Fruit fly (Drosophila melanogaster) whole organism, embryonic: ENCODE data around the gene CG14657.

Experiments
- Ada2b ChIP-seq: fragments of 200-800 bp; sonication (Bioruptor generic); IDR thresholded peaks from 2 replicates; pipeline ENCODE4 v1.3.6; 2022; ENCODE audit warnings: missing biosample characterization, missing genetic modification characterization
- Awh ChIP-seq: fragments of 200-800 bp; sonication (Bioruptor generic); IDR thresholded peaks from 2 replicates; pipeline ENCODE4, ENCODE4 v1.3.6; 2022; ENCODE audit warnings: missing biosample characterization, missing genetic modification characterization
- BEAF-32 ChIP-seq: fragments of 200-800 bp; sonication (Bioruptor generic); optimal IDR thresholded peaks from 3 replicates; lab custom pipeline; 2017; ENCODE audit warnings: missing biosample characterization, missing genetic modification characterization, mild to moderate bottlenecking, moderate library complexity, missing genetic modification reagents
- CG10209 ChIP-seq: fragments of 200-800 bp; sonication (Bioruptor generic); optimal IDR thresholded peaks from 3 replicates; lab custom pipeline; 2017; ENCODE audit warnings: missing biosample characterization, mild to moderate bottlenecking, missing genetic modification characterization, missing genetic modification reagents
- CG11695 ChIP-seq: fragments of 200-800 bp; sonication (Bioruptor generic); IDR thresholded peaks from 3 replicates; pipeline ENCODE4 v1.3.6; 2022; ENCODE audit warnings: missing biosample characterization, missing genetic modification characterization
- CG12155 ChIP-seq: fragments of 200-800 bp; sonication (Bioruptor generic); optimal IDR thresholded peaks from 3 replicates; lab custom pipeline; 2016; ENCODE audit warnings: missing biosample characterization, missing genetic modification characterization
- CG12219 ChIP-seq: fragments of 200-800 bp; sonication (Bioruptor generic); optimal IDR thresholded peaks from 3 replicates; lab custom pipeline; 2018; ENCODE audit warnings: missing biosample characterization, mild to moderate bottlenecking, missing genetic modification characterization
- CG13775 ChIP-seq: fragments of 200-800 bp; sonication (Bioruptor generic); optimal IDR thresholded peaks from 3 replicates; lab custom pipeline; 2017; ENCODE audit warnings: missing biosample characterization, mild to moderate bottlenecking, missing genetic modification characterization
- CG14860 ChIP-seq: fragments of 200-800 bp; sonication (Bioruptor generic); IDR thresholded peaks from 3 replicates; pipeline ENCODE4 v1.3.6; 2022; ENCODE audit warnings: missing biosample characterization, missing genetic modification characterization; ENCODE audit not compliant: partially characterized antibody
- CG17829 ChIP-seq: fragments of 200-800 bp; optimal IDR thresholded peaks from 2 replicates; lab custom pipeline; 2019; ENCODE audit warnings: missing biosample characterization, mild to moderate bottlenecking, missing genetic modification characterization, moderate library complexity
- CG2120 ChIP-seq: fragments of 200-800 bp; sonication (Bioruptor generic); optimal IDR thresholded peaks from 3 replicates; lab custom pipeline; 2016; ENCODE audit warnings: missing biosample characterization, missing genetic modification characterization
- CG30020 ChIP-seq: fragments of 200-800 bp; optimal IDR thresholded peaks from 2 replicates; lab custom pipeline; 2019; ENCODE audit warnings: missing biosample characterization, mild to moderate bottlenecking, missing genetic modification characterization, moderate library complexity
- CG31365 ChIP-seq: fragments of 200-800 bp; sonication (Bioruptor generic); optimal IDR thresholded peaks from 2 replicates; lab custom pipeline; 2018; ENCODE audit warnings: missing biosample characterization, mild to moderate bottlenecking, missing genetic modification characterization
- CG6254 ChIP-seq: fragments of 200-800 bp; sonication (Bioruptor generic); optimal IDR thresholded peaks from 3 replicates; lab custom pipeline; 2017; ENCODE audit warnings: mild to moderate bottlenecking, missing biosample characterization, missing genetic modification reagents, missing genetic modification characterization
- CG6765 ChIP-seq: fragments of 200-800 bp; sonication (Bioruptor generic); optimal IDR thresholded peaks from 3 replicates; lab custom pipeline; 2017; ENCODE audit warnings: missing biosample characterization, mild to moderate bottlenecking, missing genetic modification characterization
- CG6791 ChIP-seq: fragments of 200-800 bp; sonication (Bioruptor generic); IDR thresholded peaks from 3 replicates; pipeline ENCODE4 v1.3.6; 2022; ENCODE audit warnings: missing biosample characterization, missing genetic modification characterization; ENCODE audit not compliant: partially characterized antibody
- CG9437 ChIP-seq: fragments of 200-800 bp; sonication (Bioruptor generic); optimal IDR thresholded peaks from 2 replicates; lab custom pipeline; 2018; ENCODE audit warnings: missing biosample characterization, mild to moderate bottlenecking, missing genetic modification characterization
- CoRest ChIP-seq: fragments of 200-800 bp; sonication (Bioruptor generic); optimal IDR thresholded peaks from 3 replicates; lab custom pipeline; 2018; ENCODE audit warnings: missing biosample characterization, mild to moderate bottlenecking, missing genetic modification characterization, moderate library complexity
- CrebB ChIP-seq: fragments of 200-800 bp; sonication (Bioruptor generic); optimal IDR thresholded peaks from 3 replicates; lab custom pipeline; 2018; ENCODE audit warnings: missing biosample characterization, mild to moderate bottlenecking, missing genetic modification characterization
- D19A ChIP-seq: fragments of 200-800 bp; optimal IDR thresholded peaks from 3 replicates; lab custom pipeline; 2019; ENCODE audit warnings: missing biosample characterization, mild to moderate bottlenecking, missing genetic modification characterization, moderate library complexity
- Fer2 ChIP-seq: fragments of 200-800 bp; sonication (Bioruptor generic); optimal IDR thresholded peaks from 2 replicates; lab custom pipeline; 2018; ENCODE audit warnings: missing biosample characterization, mild to moderate bottlenecking, missing genetic modification characterization, moderate library complexity
- H2.0 ChIP-seq: fragments of 200-800 bp; sonication (Bioruptor generic); IDR thresholded peaks from 2 replicates; pipeline ENCODE4 v1.3.6; 2022; ENCODE audit warnings: missing biosample characterization, missing genetic modification characterization
- Hmx ChIP-seq: fragments of 200-800 bp; sonication (Bioruptor generic); optimal IDR thresholded peaks from 2 replicates; lab custom pipeline; 2016; ENCODE audit warnings: missing biosample characterization, missing genetic modification characterization
- Myb ChIP-seq: fragments of 200-800 bp; sonication (Bioruptor generic); optimal IDR thresholded peaks from 2 replicates; lab custom pipeline; 2016; ENCODE audit warnings: missing biosample characterization, missing genetic modification characterization
- NFAT ChIP-seq: fragments of 200-800 bp; sonication (Bioruptor generic); IDR thresholded peaks from 2 replicates; pipeline ENCODE4 v1.3.6; 2022; ENCODE audit warnings: missing biosample characterization, missing genetic modification characterization
- Neu2 ChIP-seq: fragments of 200-800 bp; sonication (Bioruptor generic); optimal IDR thresholded peaks from 3 replicates; lab custom pipeline; 2016; ENCODE audit warnings: missing biosample characterization, missing genetic modification characterization, borderline replicate concordance
- Opbp ChIP-seq: fragments of 200-800 bp; sonication (Bioruptor generic); IDR thresholded peaks from 3 replicates; pipeline ENCODE4 v1.3.6; 2022; ENCODE audit warnings: missing biosample characterization, missing genetic modification characterization; ENCODE audit not compliant: partially characterized antibody
- Optix ChIP-seq: fragments of 200-800 bp; sonication (Bioruptor generic); IDR thresholded peaks from 3 replicates; pipeline ENCODE4 v1.3.6; 2022; ENCODE audit warnings: missing biosample characterization, missing genetic modification characterization
- Poxn ChIP-seq: fragments of 200-800 bp; sonication (Bioruptor generic); IDR thresholded peaks from 2 replicates; pipeline ENCODE4 v1.3.6; 2022; ENCODE audit warnings: missing biosample characterization, missing genetic modification characterization
- Stat92E ChIP-seq, 3 experiments: fragments of >200 bp in 2 of 3; fragments of 200-800 bp in 1 of 3; sonication (Bioruptor generic) in 1 of 3; optimal IDR thresholded peaks; 2 replicates each; lab custom pipeline; 2017 to 2019; ENCODE audit warnings: missing biosample characterization in 3 of 3, missing genetic modification characterization in 3 of 3, mild to moderate bottlenecking in 1 of 3, moderate library complexity in 1 of 3
- Xbp1 ChIP-seq: fragments of 200-800 bp; sonication (Bioruptor generic); optimal IDR thresholded peaks from 3 replicates; lab custom pipeline; 2016; ENCODE audit warnings: missing biosample characterization, mild to moderate bottlenecking, missing genetic modification characterization
- YL-1 ChIP-seq: fragments of 200-800 bp; sonication (Bioruptor generic); optimal IDR thresholded peaks from 3 replicates; lab custom pipeline; 2017; ENCODE audit warnings: missing biosample characterization, mild to moderate bottlenecking, missing genetic modification characterization
- abd-A ChIP-seq: fragments of 200-800 bp; sonication (Bioruptor generic); optimal IDR thresholded peaks from 3 replicates; lab custom pipeline; 2019; ENCODE audit warnings: missing biosample characterization, mild to moderate bottlenecking, missing genetic modification characterization, moderate library complexity
- bowl ChIP-seq: fragments of 200-800 bp; sonication (Bioruptor generic); IDR thresholded peaks from 2 replicates; pipeline ENCODE4 v1.3.6; 2022; ENCODE audit warnings: missing biosample characterization, missing genetic modification characterization
- br ChIP-seq: fragments of >200 bp; optimal IDR thresholded peaks from 2 replicates; lab custom pipeline; 2017
- danr ChIP-seq: fragments of 200-800 bp; sonication (Bioruptor generic); IDR thresholded peaks from 2 replicates; pipeline ENCODE4 v1.3.6; 2022; ENCODE audit warnings: missing biosample characterization, missing genetic modification characterization
- gcm2 ChIP-seq: fragments of 200-800 bp; sonication (Bioruptor generic); optimal IDR thresholded peaks from 2 replicates; lab custom pipeline; 2016; ENCODE audit warnings: missing biosample characterization, missing genetic modification characterization
- gem ChIP-seq: fragments of 200-800 bp; sonication (Bioruptor generic); optimal IDR thresholded peaks from 2 replicates; lab custom pipeline; 2019; ENCODE audit warnings: missing biosample characterization, mild to moderate bottlenecking, missing genetic modification characterization, moderate library complexity
- knrl ChIP-seq: fragments of 200-800 bp; sonication (Bioruptor generic); IDR thresholded peaks from 3 replicates; pipeline ENCODE4 v1.3.6; 2022; ENCODE audit warnings: missing biosample characterization, missing genetic modification characterization; ENCODE audit not compliant: partially characterized antibody
- nmo ChIP-seq: fragments of 200-800 bp; sonication (Bioruptor generic); optimal IDR thresholded peaks from 2 replicates; lab custom pipeline; 2018; ENCODE audit warnings: missing biosample characterization, mild to moderate bottlenecking, missing genetic modification characterization, moderate library complexity
- p53 ChIP-seq: fragments of 200-800 bp; sonication (Bioruptor generic); optimal IDR thresholded peaks from 2 replicates; lab custom pipeline; 2016; ENCODE audit warnings: missing biosample characterization, missing genetic modification characterization
- pan ChIP-seq, 4 experiments: fragments of >200 bp in 3 of 4; fragments of 200-800 bp in 1 of 4; sonication (Bioruptor generic) in 1 of 4; optimal IDR thresholded peaks in 3 of 4; IDR thresholded peaks in 1 of 4; 2 replicates each; pipeline versions ENCODE4 v1.3.6 to Lab custom; 2017 to 2022; ENCODE audit warnings: missing biosample characterization in 2 of 4, missing genetic modification characterization in 2 of 4, mixed read lengths in 1 of 4
- pnt ChIP-seq: fragments of 200-800 bp; sonication (Bioruptor generic); optimal IDR thresholded peaks from 3 replicates; lab custom pipeline; 2016; ENCODE audit warnings: missing biosample characterization, missing genetic modification characterization
- pzg ChIP-seq: fragments of 200-800 bp; sonication (Bioruptor generic); optimal IDR thresholded peaks from 3 replicates; lab custom pipeline; 2018; ENCODE audit warnings: missing biosample characterization, mild to moderate bottlenecking, missing genetic modification characterization, moderate library complexity
- sd ChIP-seq: fragments of 200-800 bp; sonication (Bioruptor generic); optimal IDR thresholded peaks from 3 replicates; lab custom pipeline; 2018; ENCODE audit warnings: missing biosample characterization, mild to moderate bottlenecking, missing genetic modification characterization, moderate library complexity
- ssp ChIP-seq: fragments of 200-800 bp; sonication (Bioruptor generic); IDR thresholded peaks from 2 replicates; pipeline ENCODE4 v1.3.6; 2022; ENCODE audit warnings: missing biosample characterization, missing genetic modification characterization
- tin ChIP-seq: fragments of 200-800 bp; sonication (Bioruptor generic); optimal IDR thresholded peaks from 3 replicates; lab custom pipeline; 2016; ENCODE audit warnings: missing biosample characterization, missing genetic modification characterization
- ttk ChIP-seq: fragments of 200-800 bp; sonication (Bioruptor generic); IDR thresholded peaks from 2 replicates; pipeline ENCODE4 v2.1.2; 2022; ENCODE audit warnings: missing biosample characterization, missing genetic modification characterization
- zfh1 ChIP-seq: fragments of 200-800 bp; sonication (Bioruptor generic); IDR thresholded peaks from 3 replicates; pipeline ENCODE4 v1.3.6; 2022; ENCODE audit warnings: missing biosample characterization, missing genetic modification characterization

Gene CG14657

dm6 chr3R:4811936-4812534, 9.2 kb downstream of the CG14657 start, which contains the start of the genes Hus1-like and ctrip (continued):
- peak; percentile 48; the same call in 1 of the 3 replicates for TF ChIP-seq CG14860 (GFP tag; lab: Robert Waterston, UW)
- TF ChIP-seq CG13775 (GFP tag; lab: Kevin White, UChicago): peak; percentile 15
- peak; percentile 0 for TF ChIP-seq D19A (tag; lab: Kevin White, UChicago)
- peak; percentile 19 for TF ChIP-seq tin (GFP tag; lab: Kevin White, UChicago)
- no peak for TF ChIP-seq bowl
- no peak for TF ChIP-seq Hmx (GFP tag; lab: Kevin White, UChicago)
- peak; percentile 63 for TF ChIP-seq pzg (GFP tag; lab: Kevin White, UChicago)
- TF ChIP-seq CG9437 (GFP tag; lab: Kevin White, UChicago): peak; percentile 29
- TF ChIP-seq knrl (GFP tag; lab: Robert Waterston, UW): peak; percentile 40; the same call in 1 of the 3 replicates
- TF ChIP-seq CG12155 (GFP tag; lab: Kevin White, UChicago): peak; percentile 62
- TF ChIP-seq nmo (GFP tag; lab: Kevin White, UChicago): peak; percentile 33
- peak; percentile 49 for TF ChIP-seq Xbp1 (GFP tag; lab: Kevin White, UChicago)
- no peak for TF ChIP-seq ttk
- TF ChIP-seq pnt: no peak
- peak; percentile 15 for TF ChIP-seq CG31365 (tag; lab: Kevin White, UChicago)
- no peak for TF ChIP-seq CG11695 (GFP tag; lab: Robert Waterston, UW)
- peak; percentile 65; the same call in 1 of the 3 replicates for TF ChIP-seq Opbp (GFP tag; lab: Robert Waterston, UW)
- TF ChIP-seq CG30020: peak; percentile 95
- peak; percentile 26; the same call in 1 of the 2 replicates for TF ChIP-seq H2.0 (GFP tag; lab: Robert Waterston, UW)
- TF ChIP-seq BEAF-32 (GFP tag; lab: Kevin White, UChicago): peak; percentile 63
- peak; percentile 46 for TF ChIP-seq YL-1 (GFP tag; lab: Kevin White, UChicago)
- TF ChIP-seq br (lab: Kevin White, UChicago): no peak
- peak; percentile 53; the same call in 1 of the 3 replicates for TF ChIP-seq CG6791 (GFP tag; lab: Robert Waterston, UW)
- no peak for TF ChIP-seq Awh (GFP tag; lab: Robert Waterston, UW)
- TF ChIP-seq danr (GFP tag; lab: Robert Waterston, UW): no peak
- TF ChIP-seq CG2120 (GFP tag; lab: Kevin White, UChicago): no peak
- TF ChIP-seq Myb (GFP tag; lab: Kevin White, UChicago): peak; percentile 12
- no peak for TF ChIP-seq Optix (GFP tag; lab: Robert Waterston, UW)
- no peak for TF ChIP-seq p53 (GFP tag; lab: Kevin White, UChicago)
- TF ChIP-seq NFAT (GFP tag; lab: Robert Waterston, UW): 0 out of 2 replicates have a peak, but pooled peaks have one; percentile 28
- TF ChIP-seq Stat92E (GFP tag; optimal IDR thresholded peaks at IDR 0.05; lab: Kevin White, UChicago): peak in 1 of 3 experiments; percentile 24
- TF ChIP-seq CoRest (tag; lab: Kevin White, UChicago): no peak
- no peak for TF ChIP-seq Fer2 (tag; lab: Kevin White, UChicago)
- no peak for TF ChIP-seq Neu2 (GFP tag; lab: Kevin White, UChicago)
- peak; percentile 4 for TF ChIP-seq CrebB (tag; lab: Kevin White, UChicago)
- TF ChIP-seq sd: peak; percentile 38
- TF ChIP-seq CG12219 (GFP tag; lab: Kevin White, UChicago): no peak
- TF ChIP-seq CG17829: peak; percentile 3
- no peak for TF ChIP-seq CG6254
- TF ChIP-seq Poxn: no peak
- TF ChIP-seq pan (optimal IDR thresholded peaks at IDR 0.05; lab: Kevin White, UChicago): no peak
- peak in 1 of 2 experiments; percentile 33 for TF ChIP-seq pan (GFP tag; optimal IDR thresholded peaks at IDR 0.05 in 1 of 2, IDR thresholded peaks at IDR 0.05 in 1 of 2)
- TF ChIP-seq abd-A: no peak
- TF ChIP-seq Ada2b (GFP tag; lab: Robert Waterston, UW): no peak
- no peak for TF ChIP-seq zfh1
- TF ChIP-seq gem (tag; lab: Kevin White, UChicago): peak; percentile 20
- TF ChIP-seq gcm2 (GFP tag; lab: Kevin White, UChicago): no peak
- TF ChIP-seq CG6765 (GFP tag; lab: Kevin White, UChicago): no peak
- no peak for TF ChIP-seq CG10209 (GFP tag; lab: Kevin White, UChicago)
- peak; percentile 95 for TF ChIP-seq ssp (GFP tag; lab: Robert Waterston, UW)
